Fruit fly (Drosophila melanogaster) whole organism, embryonic: ENCODE data around the gene CG13258.

ENCODE experiments used
- Asciz ChIP-seq: fragments of 200-800 bp; sonication (Bioruptor generic); optimal IDR thresholded peaks from 2 replicates; lab custom pipeline; 2017; ENCODE audit warnings: missing biosample characterization, mild to moderate bottlenecking, missing genetic modification characterization, missing genetic modification reagents
- B-H2 ChIP-seq: fragments of 200-800 bp; sonication (Bioruptor generic); optimal IDR thresholded peaks from 2 replicates; lab custom pipeline; 2018; ENCODE audit warnings: missing biosample characterization, mild to moderate bottlenecking, missing genetic modification characterization
- Bteb2 ChIP-seq: fragments of 200-800 bp; sonication (Bioruptor generic); optimal IDR thresholded peaks from 2 replicates; lab custom pipeline; 2016; ENCODE audit warnings: missing biosample characterization, missing genetic modification characterization
- CG10274 ChIP-seq: fragments of 200-800 bp; sonication (Bioruptor generic); optimal IDR thresholded peaks from 3 replicates; lab custom pipeline; 2017; ENCODE audit warnings: missing biosample characterization, mild to moderate bottlenecking, missing genetic modification characterization
- CG10431 ChIP-seq: fragments of 200-800 bp; sonication (Bioruptor generic); optimal IDR thresholded peaks from 3 replicates; lab custom pipeline; 2018; ENCODE audit warnings: missing biosample characterization, mild to moderate bottlenecking, missing genetic modification characterization
- CG12942 ChIP-seq: fragments of 200-800 bp; sonication (Bioruptor generic); optimal IDR thresholded peaks from 3 replicates; lab custom pipeline; 2016; ENCODE audit warnings: missing biosample characterization, missing genetic modification characterization
- CG13123 ChIP-seq: fragments of 200-800 bp; sonication (Bioruptor generic); optimal IDR thresholded peaks from 2 replicates; lab custom pipeline; 2016; ENCODE audit warnings: missing biosample characterization, missing genetic modification characterization
- CG13424 ChIP-seq: fragments of 200-800 bp; sonication (Bioruptor generic); optimal IDR thresholded peaks from 2 replicates; lab custom pipeline; 2019; ENCODE audit warnings: missing biosample characterization, mild to moderate bottlenecking, missing genetic modification characterization, moderate library complexity
- CG13894 ChIP-seq: fragments of 200-800 bp; sonication (Bioruptor generic); optimal IDR thresholded peaks from 3 replicates; lab custom pipeline; 2018; ENCODE audit warnings: missing biosample characterization, mild to moderate bottlenecking, missing genetic modification characterization, moderate library complexity
- CG15269 ChIP-seq: fragments of 200-800 bp; sonication (Bioruptor generic); optimal IDR thresholded peaks from 2 replicates; lab custom pipeline; 2018; ENCODE audit warnings: missing biosample characterization, mild to moderate bottlenecking, missing genetic modification characterization, moderate library complexity
- CG16863 ChIP-seq: fragments of 200-800 bp; sonication (Bioruptor generic); optimal IDR thresholded peaks from 3 replicates; lab custom pipeline; 2016; ENCODE audit warnings: missing biosample characterization, missing genetic modification characterization
- CG17802 ChIP-seq: fragments of 200-800 bp; sonication (Bioruptor generic); optimal IDR thresholded peaks from 2 replicates; lab custom pipeline; 2018; ENCODE audit warnings: missing biosample characterization, mild to moderate bottlenecking, missing genetic modification characterization, moderate library complexity
- CG17829 ChIP-seq: fragments of 200-800 bp; optimal IDR thresholded peaks from 2 replicates; lab custom pipeline; 2019; ENCODE audit warnings: missing biosample characterization, mild to moderate bottlenecking, missing genetic modification characterization, moderate library complexity
- CG2202 ChIP-seq: fragments of 200-800 bp; sonication (Bioruptor generic); optimal IDR thresholded peaks from 2 replicates; lab custom pipeline; 2018; ENCODE audit warnings: missing biosample characterization, mild to moderate bottlenecking, missing genetic modification characterization
- CG30403 ChIP-seq: fragments of 200-800 bp; sonication (Bioruptor generic); optimal IDR thresholded peaks from 3 replicates; lab custom pipeline; 2016; ENCODE audit warnings: missing biosample characterization, missing genetic modification characterization
- CG3065 ChIP-seq: fragments of 200-800 bp; sonication (Bioruptor generic); optimal IDR thresholded peaks from 2 replicates; lab custom pipeline; 2016; ENCODE audit warnings: missing biosample characterization, missing genetic modification characterization
- CG3726 ChIP-seq: fragments of 200-800 bp; sonication (Bioruptor generic); IDR thresholded peaks from 3 replicates; pipeline ENCODE4, ENCODE4 v1.3.6; 2022; ENCODE audit warnings: missing biosample characterization, missing genetic modification characterization
- CG4360 ChIP-seq: fragments of 200-800 bp; sonication (Bioruptor generic); IDR thresholded peaks from 2 replicates; pipeline ENCODE4 v1.3.6; 2022; ENCODE audit warnings: missing biosample characterization, missing genetic modification characterization
- CG6254 ChIP-seq: fragments of 200-800 bp; sonication (Bioruptor generic); optimal IDR thresholded peaks from 3 replicates; lab custom pipeline; 2017; ENCODE audit warnings: mild to moderate bottlenecking, missing biosample characterization, missing genetic modification reagents, missing genetic modification characterization
- CG7987 ChIP-seq: fragments of 200-800 bp; sonication (Bioruptor generic); optimal IDR thresholded peaks from 2 replicates; lab custom pipeline; 2018; ENCODE audit warnings: missing biosample characterization, mild to moderate bottlenecking, missing genetic modification characterization, moderate library complexity
- CG8281 ChIP-seq: fragments of 200-800 bp; sonication (Bioruptor generic); optimal IDR thresholded peaks from 2 replicates; lab custom pipeline; 2018; ENCODE audit warnings: missing biosample characterization, mild to moderate bottlenecking, missing genetic modification characterization, moderate library complexity
- CG8388 ChIP-seq: fragments of 200-800 bp; sonication (Bioruptor generic); optimal IDR thresholded peaks from 2 replicates; lab custom pipeline; 2019; ENCODE audit warnings: missing biosample characterization, mild to moderate bottlenecking, missing genetic modification characterization, moderate library complexity
- Dip3 ChIP-seq: fragments of 200-800 bp; sonication (Bioruptor generic); optimal IDR thresholded peaks from 3 replicates; lab custom pipeline; 2016; ENCODE audit warnings: missing biosample characterization, missing genetic modification characterization
- Dref ChIP-seq: fragments of 200-800 bp; sonication (Bioruptor generic); IDR thresholded peaks from 2 replicates; pipeline ENCODE4 v1.3.6; 2022; ENCODE audit warnings: missing biosample characterization, missing genetic modification characterization
- Drgx ChIP-seq: fragments of 200-800 bp; sonication (Bioruptor generic); IDR thresholded peaks from 2 replicates; pipeline ENCODE4 v1.3.6; 2022; ENCODE audit warnings: missing biosample characterization, missing genetic modification characterization
- Ets97D ChIP-seq: fragments of 200-800 bp; sonication (Bioruptor generic); optimal IDR thresholded peaks from 3 replicates; lab custom pipeline; 2016; ENCODE audit warnings: missing biosample characterization, missing genetic modification characterization
- HLHmδ ChIP-seq: fragments of 200-800 bp; sonication (Bioruptor generic); optimal IDR thresholded peaks from 2 replicates; lab custom pipeline; 2018; ENCODE audit warnings: missing biosample characterization, mild to moderate bottlenecking, missing genetic modification characterization, moderate library complexity
- Hmx ChIP-seq: fragments of 200-800 bp; sonication (Bioruptor generic); optimal IDR thresholded peaks from 2 replicates; lab custom pipeline; 2016; ENCODE audit warnings: missing biosample characterization, missing genetic modification characterization
- MESR4 ChIP-seq: fragments of 200-800 bp; sonication (Bioruptor generic); optimal IDR thresholded peaks from 2 replicates; lab custom pipeline; 2018; ENCODE audit warnings: missing biosample characterization, mild to moderate bottlenecking, missing genetic modification characterization, moderate library complexity
- Med ChIP-seq: fragments of 200-800 bp; sonication (Bioruptor generic); peaks from one replicate; lab custom pipeline; 2016; ENCODE audit warnings: missing biosample characterization, missing genetic modification characterization, mild to moderate bottlenecking, inconsistent platforms, moderate library complexity
- Myb ChIP-seq: fragments of 200-800 bp; sonication (Bioruptor generic); optimal IDR thresholded peaks from 2 replicates; lab custom pipeline; 2016; ENCODE audit warnings: missing biosample characterization, missing genetic modification characterization
- Oli ChIP-seq: fragments of 200-800 bp; sonication (Bioruptor generic); optimal IDR thresholded peaks from 2 replicates; lab custom pipeline; 2018; ENCODE audit warnings: missing biosample characterization, mild to moderate bottlenecking, missing genetic modification characterization, moderate library complexity
- Six4 ChIP-seq: fragments of 200-800 bp; sonication (Bioruptor generic); optimal IDR thresholded peaks from 2 replicates; lab custom pipeline; 2016; ENCODE audit warnings: missing biosample characterization, missing genetic modification characterization
- Taf1 ChIP-seq: fragments of 200-800 bp; sonication (Bioruptor generic); IDR thresholded peaks from 2 replicates; pipeline ENCODE4 v1.3.6; 2022; ENCODE audit warnings: missing biosample characterization, missing genetic modification characterization
- Vsx1 ChIP-seq: fragments of 200-800 bp; sonication (Bioruptor generic); optimal IDR thresholded peaks from 2 replicates; lab custom pipeline; 2017; ENCODE audit warnings: missing biosample characterization, mild to moderate bottlenecking, missing genetic modification characterization, missing genetic modification reagents
- al ChIP-seq: fragments of 200-800 bp; sonication (Bioruptor generic); IDR thresholded peaks from 2 replicates; pipeline ENCODE4 v1.3.6; 2022; ENCODE audit warnings: missing biosample characterization, missing genetic modification characterization
- dm ChIP-seq: fragments of 200-800 bp; sonication (Bioruptor generic); optimal IDR thresholded peaks from 3 replicates; lab custom pipeline; 2016; ENCODE audit warnings: missing biosample characterization, missing genetic modification characterization
- fd3F ChIP-seq: fragments of 200-800 bp; sonication (Bioruptor generic); optimal IDR thresholded peaks from 2 replicates; lab custom pipeline; 2018; ENCODE audit warnings: missing biosample characterization, mild to moderate bottlenecking, missing genetic modification characterization, moderate library complexity
- fd64A ChIP-seq: fragments of 200-800 bp; sonication (Bioruptor generic); optimal IDR thresholded peaks from 3 replicates; lab custom pipeline; 2018; ENCODE audit warnings: missing biosample characterization, mild to moderate bottlenecking, missing genetic modification characterization
- gcm2 ChIP-seq: fragments of 200-800 bp; sonication (Bioruptor generic); optimal IDR thresholded peaks from 2 replicates; lab custom pipeline; 2016; ENCODE audit warnings: missing biosample characterization, missing genetic modification characterization
- gro ChIP-seq: fragments of 200-800 bp; sonication (Bioruptor generic); optimal IDR thresholded peaks from 2 replicates; lab custom pipeline; 2016; ENCODE audit warnings: missing biosample characterization, missing genetic modification characterization
- gt ChIP-seq: fragments of 200-800 bp; sonication (Bioruptor generic); IDR thresholded peaks from 2 replicates; pipeline ENCODE4 v1.3.6; 2022; ENCODE audit warnings: missing biosample characterization, missing genetic modification characterization
- her ChIP-seq: fragments of 200-800 bp; sonication (Bioruptor generic); optimal IDR thresholded peaks from 2 replicates; lab custom pipeline; 2016; ENCODE audit warnings: missing biosample characterization, missing genetic modification characterization
- pzg ChIP-seq: fragments of 200-800 bp; sonication (Bioruptor generic); optimal IDR thresholded peaks from 3 replicates; lab custom pipeline; 2018; ENCODE audit warnings: missing biosample characterization, mild to moderate bottlenecking, missing genetic modification characterization, moderate library complexity
- sr ChIP-seq: fragments of 200-800 bp; sonication (Bioruptor generic); IDR thresholded peaks from 3 replicates; pipeline ENCODE4 v1.3.6; 2022; ENCODE audit warnings: missing biosample characterization, missing genetic modification characterization
- stc ChIP-seq: fragments of 200-800 bp; sonication (Bioruptor generic); IDR thresholded peaks from 2 replicates; pipeline ENCODE4 v1.3.6; 2022; ENCODE audit warnings: missing biosample characterization, missing genetic modification characterization
- tio ChIP-seq: fragments of 200-800 bp; sonication (Bioruptor generic); optimal IDR thresholded peaks from 2 replicates; lab custom pipeline; 2017; ENCODE audit warnings: missing biosample characterization, missing genetic modification characterization, inconsistent platforms
- tll ChIP-seq, 2 experiments: fragments of 200-800 bp in 1 of 2; fragments of >200 bp in 1 of 2; sonication (Bioruptor generic) in 1 of 2; optimal IDR thresholded peaks; 2 replicates each; lab custom pipeline; 2017 to 2019; ENCODE audit warnings: missing biosample characterization in 2 of 2, missing genetic modification characterization in 2 of 2, mild to moderate bottlenecking in 1 of 2, moderate library complexity in 1 of 2
- tx ChIP-seq: fragments of 200-800 bp; sonication (Bioruptor generic); optimal IDR thresholded peaks from 2 replicates; lab custom pipeline; 2016; ENCODE audit warnings: missing biosample characterization, missing genetic modification characterization

CG13258 gene

dm6 chr2L:16269232-16270134, 23.3 kb downstream of the CG13258 start (continued):
- TF ChIP-seq CG13424 (tag; lab: Kevin White, UChicago) (peak; percentile 24), tx (GFP tag; lab: Kevin White, UChicago) (no peak), sr (GFP tag; lab: Robert Waterston, UW) (no peak), her (GFP tag; lab: Kevin White, UChicago) (peak; percentile 74), HLHmδ (GFP tag; lab: Kevin White, UChicago) (peak; percentile 92), CG17829 (peak; percentile 24), Bteb2 (GFP tag; lab: Kevin White, UChicago) (peak; percentile 28), CG13123 (GFP tag; lab: Kevin White, UChicago) (no peak), Taf1 (no peak), Dref (GFP tag; lab: Robert Waterston, UW) (no peak), MESR4 (GFP tag; lab: Kevin White, UChicago) (no peak), CG7987 (GFP tag; lab: Kevin White, UChicago) (peak; percentile 95), gcm2 (GFP tag; lab: Kevin White, UChicago) (peak; percentile 16), CG15269 (tag; lab: Kevin White, UChicago) (peak; percentile 57), CG30403 (no peak), CG16863 (GFP tag; lab: Kevin White, UChicago) (peak; percentile 28), dm (GFP tag; lab: Kevin White, UChicago) (peak; percentile 99), Asciz (GFP tag; lab: Kevin White, UChicago) (peak; percentile 92), tll (GFP tag; optimal IDR thresholded peaks at IDR 0.05; lab: Kevin White, UChicago) (peak in 1 of 2 experiments; percentile 71), CG2202 (tag; lab: Kevin White, UChicago) (peak; percentile 52), CG3065 (GFP tag; lab: Kevin White, UChicago) (no peak), CG6254 (GFP tag; lab: Kevin White, UChicago) (peak; percentile 82), CG13894 (tag; lab: Kevin White, UChicago) (peak; percentile 71), Oli (tag; lab: Kevin White, UChicago) (peak; percentile 0), Drgx (no peak), CG8281 (tag; lab: Kevin White, UChicago) (peak; percentile 73), al (GFP tag; lab: Robert Waterston, UW) (no peak), tio (no peak), Med (GFP tag; lab: Kevin White, UChicago) (peak; percentile 96), Vsx1 (GFP tag; lab: Kevin White, UChicago) (peak; percentile 85), CG4360 (GFP tag; lab: Robert Waterston, UW) (no peak), CG17802 (tag; lab: Kevin White, UChicago) (no peak), Dip3 (GFP tag; lab: Kevin White, UChicago) (no peak), Hmx (no peak), CG12942 (GFP tag; lab: Kevin White, UChicago) (no peak), pzg (GFP tag; lab: Kevin White, UChicago) (peak; percentile 27), gt (GFP tag; lab: Robert Waterston, UW) (no peak), CG3726 (no peak), CG10274 (GFP tag; lab: Kevin White, UChicago) (peak; percentile 68), Ets97D (GFP tag; lab: Kevin White, UChicago) (peak; percentile 98), CG10431 (GFP tag; lab: Kevin White, UChicago) (peak; percentile 93), fd3F (no peak), Six4 (GFP tag; lab: Kevin White, UChicago) (peak; percentile 21), CG8388 (GFP tag; lab: Kevin White, UChicago) (peak; percentile 66), gro (GFP tag; lab: Kevin White, UChicago) (peak; percentile 72), stc (no peak), Myb (no peak), B-H2 (peak; percentile 91), fd64A (GFP tag; lab: Kevin White, UChicago) (peak; percentile 90)
